Worm (Caenorhabditis elegans) whole organism, late embryonic: Measurements from ENCODE around the gene Y116A8C.10.
"Not testable (repeated sequence)": the region's sequence is repeated elsewhere in the genome, so short reads cannot be mapped to it uniquely, and the experiment has no call there.

Experiments
- C38D4.7 ChIP-seq: fragments of 200-800 bp; sonication (Bioruptor generic); optimal IDR thresholded peaks from 2 replicates; lab custom pipeline; 2018; ENCODE audit warnings: mild to moderate bottlenecking, missing genetic modification characterization, moderate library complexity, missing compliant biosample characterization
- F13H6.1 ChIP-seq: sonication (generic microtip); optimal IDR thresholded peaks from 2 replicates; lab custom pipeline; 2016; ENCODE audit warnings: missing genetic modification characterization, missing compliant biosample characterization
- T23F11.4 ChIP-seq: fragments of 200-800 bp; sonication (Bioruptor generic); optimal IDR thresholded peaks from 2 replicates; lab custom pipeline; 2018; ENCODE audit warnings: mild to moderate bottlenecking, missing genetic modification characterization, missing compliant biosample characterization
- Y22D7AL.16 ChIP-seq: sonication (generic microtip); optimal IDR thresholded peaks from 2 replicates; lab custom pipeline; 2016; ENCODE audit warnings: missing genetic modification characterization, missing compliant biosample characterization
- ceh-2 ChIP-seq: sonication (generic microtip); optimal IDR thresholded peaks from 2 replicates; lab custom pipeline; 2016; ENCODE audit warnings: missing genotype, missing genetic modification characterization, missing compliant biosample characterization
- ceh-22 ChIP-seq: sonication (generic microtip); optimal IDR thresholded peaks from 2 replicates; lab custom pipeline; 2017; ENCODE audit warnings: missing biosample characterization, missing genetic modification characterization
- dve-1 ChIP-seq: sonication (generic microtip); optimal IDR thresholded peaks from 2 replicates; lab custom pipeline; 2017; ENCODE audit warnings: antibody characterized with exemption, mild to moderate bottlenecking, missing genetic modification characterization, missing compliant biosample characterization
- eyg-1 ChIP-seq: sonication (generic microtip); optimal IDR thresholded peaks from 2 replicates; lab custom pipeline; 2016; ENCODE audit warnings: missing genotype, missing genetic modification characterization, missing compliant biosample characterization
- lim-6 ChIP-seq: sonication (generic microtip); optimal IDR thresholded peaks from 2 replicates; lab custom pipeline; 2016; ENCODE audit warnings: missing genetic modification characterization, missing compliant biosample characterization
- lin-11 ChIP-seq: fragments of 200-800 bp; sonication (Bioruptor generic); optimal IDR thresholded peaks from 2 replicates; lab custom pipeline; 2018; ENCODE audit warnings: mild to moderate bottlenecking, missing genetic modification characterization, missing compliant biosample characterization
- madf-2 ChIP-seq: sonication (generic microtip); optimal IDR thresholded peaks from 2 replicates; lab custom pipeline; 2017; ENCODE audit warnings: missing genetic modification characterization, missing compliant biosample characterization
- nhr-11 ChIP-seq: fragments of 150-350 bp; optimal IDR thresholded peaks from 2 replicates; lab custom pipeline; 2014; ENCODE audit warnings: missing biosample characterization, missing genetic modification characterization
- nhr-232 ChIP-seq: sonication (generic microtip); optimal IDR thresholded peaks from 2 replicates; lab custom pipeline; 2016; ENCODE audit warnings: missing genetic modification characterization, missing compliant biosample characterization
- odd-2 ChIP-seq: sonication (generic microtip); optimal IDR thresholded peaks from 2 replicates; lab custom pipeline; 2017; ENCODE audit warnings: antibody characterized with exemption, mild to moderate bottlenecking, missing genetic modification characterization, missing compliant biosample characterization
- pax-1 ChIP-seq: fragments of 150-350 bp; optimal IDR thresholded peaks from 2 replicates; lab custom pipeline; 2014; ENCODE audit warnings: missing biosample characterization, missing genetic modification characterization
- pha-2 ChIP-seq: sonication (generic microtip); optimal IDR thresholded peaks from 2 replicates; lab custom pipeline; 2017; ENCODE audit warnings: mild to moderate bottlenecking, missing genetic modification characterization, missing compliant biosample characterization
- pha-4 ChIP-seq: fragments of 150-350 bp; optimal IDR thresholded peaks from 2 replicates; lab custom pipeline; 2018; ENCODE audit warnings: missing biosample characterization, missing genetic modification reagents, missing genetic modification characterization
- pros-1 ChIP-seq: fragments of 150-350 bp; optimal IDR thresholded peaks from 2 replicates; lab custom pipeline; 2014; ENCODE audit warnings: missing biosample characterization, missing genetic modification reagents, missing genetic modification characterization
- rnt-1 ChIP-seq: sonication (generic microtip); optimal IDR thresholded peaks from 2 replicates; lab custom pipeline; 2016; ENCODE audit warnings: missing genetic modification characterization, missing compliant biosample characterization
- sox-2 ChIP-seq: fragments of 200-800 bp; sonication (Bioruptor generic); IDR thresholded peaks from 2 replicates; pipeline ENCODE4 v1.3.6; 2022; ENCODE audit warnings: missing genetic modification reagents, missing genetic modification characterization, missing compliant biosample characterization
- syd-9 ChIP-seq: sonication (generic microtip); optimal IDR thresholded peaks from 2 replicates; lab custom pipeline; 2016; ENCODE audit warnings: mild to moderate bottlenecking, missing genetic modification characterization, moderate library complexity, missing compliant biosample characterization
- tbx-2 ChIP-seq: sonication (generic microtip); optimal IDR thresholded peaks from 2 replicates; lab custom pipeline; 2016; ENCODE audit warnings: missing genetic modification characterization, missing compliant biosample characterization
- unc-42 ChIP-seq: sonication (generic microtip); optimal IDR thresholded peaks from 2 replicates; lab custom pipeline; 2016; ENCODE audit warnings: missing genotype, missing genetic modification characterization, missing compliant biosample characterization
- unc-86 ChIP-seq: sonication (generic microtip); optimal IDR thresholded peaks from 2 replicates; lab custom pipeline; 2016; ENCODE audit warnings: missing genetic modification characterization, missing compliant biosample characterization
- zip-5 ChIP-seq: sonication (generic microtip); optimal IDR thresholded peaks from 2 replicates; lab custom pipeline; 2016; ENCODE audit warnings: missing genetic modification characterization, missing compliant biosample characterization

Y116A8C.10 gene

DNA sequence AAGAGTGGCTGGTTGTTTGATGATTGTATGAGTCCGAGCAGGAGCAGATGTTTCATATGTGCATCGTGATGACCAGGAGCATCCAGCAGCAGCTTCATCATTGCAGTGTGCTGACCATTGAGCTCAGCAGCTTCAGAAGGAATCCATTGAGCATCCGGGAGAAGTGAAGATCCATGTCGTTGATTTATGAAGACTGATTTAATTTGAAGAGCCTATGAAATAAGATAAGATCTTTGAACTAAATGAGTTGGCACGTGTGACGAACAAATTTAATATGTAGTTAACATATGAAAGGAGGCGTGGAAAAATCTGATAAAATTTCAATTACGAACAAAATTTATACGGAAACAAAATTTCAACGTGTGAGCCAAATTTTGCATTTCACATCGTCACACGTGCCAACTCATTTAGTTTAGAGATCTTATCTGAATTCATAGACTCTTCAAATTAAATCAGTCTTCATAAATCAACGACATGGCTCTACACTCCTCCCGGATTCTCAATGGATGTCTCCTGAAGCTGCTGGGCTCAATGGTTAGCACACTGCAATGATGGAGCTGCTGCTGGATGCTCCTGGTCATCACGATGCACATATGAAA, 21.0 kb downstream of the Y116A8C.10 start, which contains the start of the genes Y116A8C.469 and Y116A8C.468:
Y116A8C.469 (minus strand) TSS at position 101 of the 599 bp plus-strand sequence.
Y116A8C.468 (plus strand) TSS at position 549 of the 599 bp plus-strand sequence.
- TF ChIP-seq sox-2 (no peak), pha-2 (tag; lab: Kevin White, UChicago) (no peak), C38D4.7 (GFP tag; lab: Kevin White, UChicago) (no peak), nhr-11 (tag; lab: Kevin White, UChicago) (no peak)

DNA sequence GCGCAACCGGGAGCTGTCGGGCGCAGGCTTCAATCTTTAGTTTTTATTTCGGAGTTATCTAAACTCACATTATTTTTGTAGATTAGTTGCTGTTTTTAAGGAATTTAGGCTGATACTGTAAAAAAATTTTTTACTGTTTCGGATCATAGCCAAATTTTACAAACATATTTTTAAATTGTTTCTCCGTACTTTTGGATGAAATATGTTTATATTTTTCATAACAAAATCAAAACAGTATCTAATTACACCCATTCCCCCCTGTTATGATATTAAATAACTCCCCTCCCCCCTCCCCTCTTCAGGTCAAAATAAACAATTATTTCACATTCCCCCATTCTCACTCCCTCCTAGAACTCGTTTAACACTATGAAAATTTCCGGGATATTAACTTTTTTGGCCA, 23.1 kb downstream of the Y116A8C.10 start, which contains the start of gene Y116A8C.3:
Y116A8C.3 (plus strand) TSS at position 301 of the 400 bp plus-strand sequence.
- TF ChIP-seq zip-5 (tag; lab: Kevin White, UChicago) (no peak), eyg-1 (tag; lab: Kevin White, UChicago) (no peak), unc-42 (tag; lab: Kevin White, UChicago) (no peak), pros-1 (no peak), syd-9 (tag; lab: Kevin White, UChicago) (no peak), Y22D7AL.16 (tag; lab: Kevin White, UChicago) (no peak), pha-4 (tag; lab: Kevin White, UChicago) (no peak), lin-11 (tag; lab: Kevin White, UChicago) (no peak), lim-6 (tag; lab: Kevin White, UChicago) (no peak), ceh-22 (tag; lab: Kevin White, UChicago) (no peak), rnt-1 (tag; lab: Kevin White, UChicago) (no peak)

DNA sequence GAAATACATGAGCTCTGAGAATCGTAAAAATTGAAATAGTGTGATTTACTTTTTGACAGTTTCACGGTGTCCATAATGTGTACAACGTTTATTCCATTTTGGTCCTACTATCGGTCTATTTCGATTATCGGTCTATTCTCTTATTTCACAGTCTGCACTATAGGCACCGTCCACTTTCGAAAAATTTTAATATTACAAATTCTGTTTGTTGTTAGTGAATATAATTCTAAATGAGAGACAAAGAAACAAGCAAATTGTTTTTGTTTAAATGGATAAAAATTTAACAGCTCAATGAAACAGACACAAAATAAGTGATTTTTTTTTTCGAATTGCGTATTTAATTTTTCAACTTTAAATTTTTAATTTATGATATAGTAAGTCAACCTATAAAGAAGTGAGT, 40.7 kb downstream of the Y116A8C.10 start:
- TF ChIP-seq pax-1 (tag; lab: Kevin White, UChicago) (no peak), C38D4.7 (GFP tag; lab: Kevin White, UChicago) (no peak), dve-1 (tag; lab: Kevin White, UChicago) (no peak)

ce11 chrIV:16895288-16895687, 43.6 kb downstream of the Y116A8C.10 start, which contains the start of gene T06A10.2:
Gene T06A10.2 (plus strand): TSS chrIV:16895588.
- TF ChIP-seq tbx-2, F13H6.1, nhr-11 (tag; lab: Kevin White, UChicago): not testable (repeated sequence)
- TF ChIP-seq, all 69 proteins: peak for 0; not testable (repeated sequence) for 69

DNA sequence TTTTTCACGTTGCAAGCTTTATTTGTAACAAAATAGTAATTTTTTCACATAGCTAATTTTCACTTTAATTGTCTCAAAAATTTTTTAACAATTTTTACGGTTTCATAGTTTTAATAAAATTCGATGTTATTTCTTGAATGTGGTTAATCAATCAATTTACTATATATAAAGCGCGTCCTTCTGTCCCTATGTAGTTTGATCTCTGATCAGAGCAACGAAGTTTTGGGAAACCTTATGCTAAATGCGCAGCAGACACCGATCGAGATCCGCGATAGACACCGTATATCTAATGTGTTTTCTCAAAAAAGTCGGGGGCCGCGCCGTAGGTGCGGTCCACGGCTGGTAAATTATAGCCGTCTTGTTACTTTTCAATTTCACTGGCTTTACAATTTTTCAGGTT, 50.3 kb downstream of the Y116A8C.10 start:
- TF ChIP-seq madf-2 (tag; lab: Kevin White, UChicago): no peak
- TF ChIP-seq ceh-2 (tag; lab: Kevin White, UChicago): no peak
- no peak for TF ChIP-seq nhr-232 (tag; lab: Kevin White, UChicago)
- no peak for TF ChIP-seq eyg-1 (tag; lab: Kevin White, UChicago)
- TF ChIP-seq odd-2 (tag; lab: Kevin White, UChicago): no peak
- no peak for TF ChIP-seq T23F11.4 (GFP tag; lab: Kevin White, UChicago)
- no peak for TF ChIP-seq unc-86 (tag; lab: Kevin White, UChicago)
